Worm (Caenorhabditis elegans) whole organism, young adult: Measurements from ENCODE around the gene clec-147.

ENCODE experiments used
- B0019.2 ChIP-seq: fragments of 200-800 bp; sonication (Bioruptor generic); conservative IDR thresholded peaks from 2 replicates; pipeline ENCODE4 v1.3.6; 2022; ENCODE audit warnings: missing genetic modification reagents, missing genetic modification characterization, missing compliant biosample characterization
- B0035.1 ChIP-seq: sonication (generic microtip); optimal IDR thresholded peaks from 2 replicates; lab custom pipeline; 2016; ENCODE audit warnings: missing genetic modification characterization, mild to moderate bottlenecking, missing compliant biosample characterization, missing genotype, missing genetic modification reagents
- B0336.3 ChIP-seq: fragments of 200-800 bp; sonication (Bioruptor generic); IDR thresholded peaks from 2 replicates; pipeline ENCODE4 v1.3.6; 2022; ENCODE audit warnings: missing genetic modification characterization, missing compliant biosample characterization
- F22D6.2 ChIP-seq: sonication (generic microtip); optimal IDR thresholded peaks from 2 replicates; lab custom pipeline; 2016; ENCODE audit warnings: mild to moderate bottlenecking, missing genetic modification characterization, missing compliant biosample characterization
- F33H1.4 ChIP-seq: fragments of 200-800 bp; sonication (Bioruptor generic); IDR thresholded peaks from 2 replicates; pipeline ENCODE4 v1.3.6; 2022; ENCODE audit warnings: missing genetic modification reagents, missing genetic modification characterization, missing compliant biosample characterization
- F37B4.10 ChIP-seq: fragments of 200-800 bp; sonication (Bioruptor generic); IDR thresholded peaks from 2 replicates; pipeline ENCODE4 v1.3.6; 2022; ENCODE audit warnings: missing genetic modification characterization, missing compliant biosample characterization
- F52B5.7 ChIP-seq: sonication (generic microtip); optimal IDR thresholded peaks from 2 replicates; lab custom pipeline; 2016; ENCODE audit warnings: mild to moderate bottlenecking, missing genetic modification characterization, missing compliant biosample characterization
- F55B11.4 ChIP-seq: sonication (generic microtip); optimal IDR thresholded peaks from 2 replicates; lab custom pipeline; 2016; ENCODE audit warnings: missing compliant biosample characterization, missing genetic modification characterization, borderline replicate concordance; ENCODE audit not compliant: insufficient read depth
- F57C9.4 ChIP-seq: sonication (generic microtip); optimal IDR thresholded peaks from 2 replicates; lab custom pipeline; 2017; ENCODE audit warnings: mild to moderate bottlenecking, missing genetic modification characterization, missing compliant biosample characterization
- K11D2.4 ChIP-seq: fragments of 200-800 bp; sonication (Bioruptor generic); IDR thresholded peaks from 2 replicates; pipeline ENCODE4 v1.3.6; 2022; ENCODE audit warnings: missing genetic modification reagents, missing genetic modification characterization, missing compliant biosample characterization
- Y67H2A.10 ChIP-seq: fragments of 200-800 bp; sonication (Bioruptor generic); conservative IDR thresholded peaks from 2 replicates; pipeline ENCODE4 v1.3.6; 2022; ENCODE audit warnings: missing genetic modification reagents, missing genetic modification characterization, missing compliant biosample characterization
- ZK185.1 ChIP-seq: sonication (generic microtip); optimal IDR thresholded peaks from 2 replicates; lab custom pipeline; 2016; ENCODE audit warnings: mild to moderate bottlenecking, missing genetic modification characterization, missing compliant biosample characterization; ENCODE audit not compliant: poor library complexity, severe bottlenecking
- attf-3 ChIP-seq: fragments of 200-800 bp; sonication (Bioruptor generic); conservative IDR thresholded peaks from 2 replicates; pipeline ENCODE4 v1.3.6; 2022; ENCODE audit warnings: missing genetic modification reagents, missing genetic modification characterization, missing compliant biosample characterization
- attf-5 ChIP-seq: fragments of 200-800 bp; sonication (Bioruptor generic); optimal IDR thresholded peaks from 2 replicates; lab custom pipeline; 2018; ENCODE audit warnings: mild to moderate bottlenecking, missing genetic modification characterization, missing compliant biosample characterization
- cebp-2 ChIP-seq: fragments of 200-800 bp; sonication (Bioruptor generic); IDR thresholded peaks from 2 replicates; pipeline ENCODE4 v1.3.6; 2022; ENCODE audit warnings: missing genetic modification characterization, missing compliant biosample characterization
- ceh-27 ChIP-seq: fragments of 200-800 bp; sonication (Bioruptor generic); optimal IDR thresholded peaks from 2 replicates; lab custom pipeline; 2018; ENCODE audit warnings: mild to moderate bottlenecking, missing genetic modification characterization, moderate library complexity, missing compliant biosample characterization
- ceh-58 ChIP-seq: fragments of 200-800 bp; sonication (Bioruptor generic); IDR thresholded peaks from 2 replicates; pipeline ENCODE4 v1.3.6; 2022; ENCODE audit warnings: missing genetic modification characterization, missing compliant biosample characterization
- ceh-91 ChIP-seq: fragments of 200-800 bp; sonication (Bioruptor generic); IDR thresholded peaks from 2 replicates; pipeline ENCODE4 v1.3.6; 2022; ENCODE audit warnings: missing genetic modification reagents, missing genetic modification characterization, missing compliant biosample characterization
- dox-1 ChIP-seq: fragments of 200-800 bp; sonication (Bioruptor generic); IDR thresholded peaks from 2 replicates; pipeline ENCODE4 v1.3.6; 2022; ENCODE audit warnings: missing genetic modification reagents, missing genetic modification characterization, missing compliant biosample characterization
- dpl-1 ChIP-seq: fragments of 150-350 bp; optimal IDR thresholded peaks from 2 replicates; lab custom pipeline; 2014; ENCODE audit warnings: missing biosample characterization, missing genetic modification reagents, missing genetic modification characterization
- efl-1 ChIP-seq: fragments of 150-350 bp; optimal IDR thresholded peaks from 2 replicates; lab custom pipeline; 2014; ENCODE audit warnings: missing biosample characterization, missing genetic modification reagents, missing genetic modification characterization
- egrh-3 ChIP-seq: fragments of 200-800 bp; sonication (Bioruptor generic); IDR thresholded peaks from 2 replicates; pipeline ENCODE4 v1.3.6; 2022; ENCODE audit warnings: missing genetic modification reagents, missing genetic modification characterization, missing compliant biosample characterization
- fkh-3 ChIP-seq: sonication (generic microtip); optimal IDR thresholded peaks from 2 replicates; lab custom pipeline; 2016; ENCODE audit warnings: mild to moderate bottlenecking, missing genetic modification characterization, missing compliant biosample characterization
- gei-17 ChIP-seq: fragments of 200-800 bp; sonication (Bioruptor generic); optimal IDR thresholded peaks from 2 replicates; lab custom pipeline; 2018; ENCODE audit warnings: mild to moderate bottlenecking, missing genetic modification characterization, missing compliant biosample characterization
- him-1 ChIP-seq: sonication (generic microtip); optimal IDR thresholded peaks from 2 replicates; lab custom pipeline; 2016; ENCODE audit warnings: missing genotype, missing genetic modification reagents, missing genetic modification characterization, missing compliant biosample characterization
- hlh-12 ChIP-seq: sonication (generic microtip); optimal IDR thresholded peaks from 2 replicates; lab custom pipeline; 2016; ENCODE audit warnings: missing genetic modification characterization, missing compliant biosample characterization
- hlh-26 ChIP-seq: fragments of 200-800 bp; sonication (Bioruptor generic); conservative IDR thresholded peaks from 2 replicates; pipeline ENCODE4 v1.3.6; 2022; ENCODE audit warnings: missing genetic modification reagents, missing genetic modification characterization, missing compliant biosample characterization
- hmg-1.2 ChIP-seq: fragments of 200-800 bp; sonication (Bioruptor generic); IDR thresholded peaks from 2 replicates; pipeline ENCODE4 v1.3.6; 2022; ENCODE audit warnings: missing genetic modification reagents, missing genetic modification characterization, missing compliant biosample characterization
- hrde-1 ChIP-seq: sonication (generic microtip); optimal IDR thresholded peaks from 2 replicates; lab custom pipeline; 2016; ENCODE audit warnings: missing genetic modification characterization, mild to moderate bottlenecking, missing compliant biosample characterization, moderate library complexity, missing genotype, missing genetic modification reagents, borderline replicate concordance
- hsf-1 ChIP-seq: fragments of 200-800 bp; sonication (Bioruptor generic); IDR thresholded peaks from 2 replicates; pipeline ENCODE4 v1.3.6; 2022; ENCODE audit warnings: missing genetic modification reagents, missing genetic modification characterization, missing compliant biosample characterization
- let-526 ChIP-seq: fragments of 200-800 bp; sonication (Bioruptor generic); IDR thresholded peaks from 2 replicates; pipeline ENCODE4 v1.3.6; 2022; ENCODE audit warnings: missing genetic modification reagents, missing genetic modification characterization, missing compliant biosample characterization
- lin-54 ChIP-seq: fragments of 200-800 bp; sonication (Bioruptor generic); optimal IDR thresholded peaks from 2 replicates; lab custom pipeline; 2018; ENCODE audit warnings: mild to moderate bottlenecking, missing genetic modification characterization, missing compliant biosample characterization
- lir-1 ChIP-seq: fragments of 200-800 bp; sonication (Bioruptor generic); conservative IDR thresholded peaks from 2 replicates; pipeline ENCODE4 v1.3.6; 2022; ENCODE audit warnings: missing genetic modification reagents, missing genetic modification characterization, missing compliant biosample characterization
- lsy-27 ChIP-seq: sonication (generic microtip); optimal IDR thresholded peaks from 2 replicates; lab custom pipeline; 2017; ENCODE audit warnings: missing genetic modification characterization, mild to moderate bottlenecking, missing compliant biosample characterization, antibody characterized with exemption, missing genotype, borderline replicate concordance; ENCODE audit not compliant: insufficient read depth
- madf-10 ChIP-seq: sonication (generic microtip); optimal IDR thresholded peaks from 2 replicates; lab custom pipeline; 2016; ENCODE audit warnings: mild to moderate bottlenecking, missing genetic modification characterization, missing compliant biosample characterization
- madf-3 ChIP-seq: fragments of 200-800 bp; sonication (Bioruptor generic); IDR thresholded peaks from 2 replicates; pipeline ENCODE4 v1.3.6; 2022; ENCODE audit warnings: missing genetic modification reagents, missing genetic modification characterization, missing compliant biosample characterization
- mcd-1 ChIP-seq: fragments of 200-800 bp; sonication (Bioruptor generic); IDR thresholded peaks from 2 replicates; pipeline ENCODE4 v1.3.6; 2022; ENCODE audit warnings: missing genetic modification reagents, missing genetic modification characterization, missing compliant biosample characterization
- mes-4 ChIP-seq: sonication (generic microtip); optimal IDR thresholded peaks from 2 replicates; lab custom pipeline; 2016; ENCODE audit warnings: missing genotype, missing genetic modification characterization, missing compliant biosample characterization
- nhr-120 ChIP-seq: fragments of 200-800 bp; sonication (Bioruptor generic); IDR thresholded peaks from 2 replicates; pipeline ENCODE4 v1.3.6; 2022; ENCODE audit warnings: missing genetic modification characterization, missing compliant biosample characterization
- nhr-90 ChIP-seq: sonication (generic microtip); optimal IDR thresholded peaks from 2 replicates; lab custom pipeline; 2016; ENCODE audit warnings: missing genotype, mild to moderate bottlenecking, missing genetic modification characterization, missing compliant biosample characterization
- sea-2 ChIP-seq: fragments of 200-800 bp; sonication (Bioruptor generic); IDR thresholded peaks from 2 replicates; pipeline ENCODE4 v1.3.6; 2022; ENCODE audit warnings: missing genetic modification characterization, missing compliant biosample characterization
- snpc-4 ChIP-seq, 5 experiments: fragments of 150-350 bp in 1 of 5; sonication (generic microtip) in 4 of 5; optimal IDR thresholded peaks; 2 replicates each; lab custom pipeline; 2014 to 2018; ENCODE audit warnings: missing genetic modification characterization in 5 of 5, missing biosample characterization in 3 of 5, antibody characterized with exemption in 2 of 5, mild to moderate bottlenecking in 2 of 5, missing compliant biosample characterization in 2 of 5, missing genotype in 2 of 5, moderate library complexity in 2 of 5, missing genetic modification reagents in 1 of 5
- tbx-9 ChIP-seq: sonication (generic microtip); optimal IDR thresholded peaks from 2 replicates; lab custom pipeline; 2016; ENCODE audit warnings: borderline replicate concordance, missing genetic modification characterization, inconsistent platforms, missing compliant biosample characterization
- xnd-1 ChIP-seq: sonication (generic microtip); optimal IDR thresholded peaks from 2 replicates; lab custom pipeline; 2016; ENCODE audit warnings: missing genotype, missing genetic modification reagents, missing genetic modification characterization, missing compliant biosample characterization
- zfh-2 ChIP-seq: fragments of 200-800 bp; sonication (Bioruptor generic); conservative IDR thresholded peaks from 2 replicates; pipeline ENCODE4 v1.3.6; 2022; ENCODE audit warnings: missing genetic modification reagents, missing genetic modification characterization, missing compliant biosample characterization
- zim-3 ChIP-seq: sonication (generic microtip); optimal IDR thresholded peaks from 2 replicates; lab custom pipeline; 2017; ENCODE audit warnings: mild to moderate bottlenecking, missing genetic modification characterization, moderate library complexity, missing compliant biosample characterization
- ztf-3 ChIP-seq: fragments of 200-800 bp; sonication (Bioruptor generic); optimal IDR thresholded peaks from 2 replicates; lab custom pipeline; 2018; ENCODE audit warnings: mild to moderate bottlenecking, missing genetic modification characterization, missing compliant biosample characterization

The clec-147 gene

DNA sequence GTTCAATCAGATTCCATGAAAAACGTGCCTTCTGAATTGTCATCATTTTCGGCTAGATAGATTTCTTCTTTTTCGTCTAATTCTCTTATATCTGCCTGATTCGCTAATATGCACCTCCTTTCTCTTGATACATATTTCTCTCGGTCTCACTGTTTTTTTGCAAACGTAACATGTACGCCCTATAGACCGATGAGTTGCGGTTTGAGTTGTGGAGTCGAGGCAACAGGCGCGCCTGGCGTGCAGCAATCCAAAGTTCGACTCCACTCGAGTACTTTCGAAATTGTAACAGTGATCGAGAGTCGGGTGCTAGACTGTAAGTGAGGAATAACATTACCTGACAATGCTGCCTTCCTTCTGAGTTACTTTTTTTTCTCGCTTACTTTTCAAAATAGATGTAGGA is 40.8 kb downstream of the clec-147 start (continued):
- TF ChIP-seq Y67H2A.10 (GFP tag; lab: Robert Waterston, UW): peak; percentile 36; the same call in 1 of the 2 replicates
- TF ChIP-seq F52B5.7 (tag; lab: Kevin White, UChicago): peak; percentile 95
- 0 out of 2 replicates have a peak, but pooled peaks have one; percentile 75 for TF ChIP-seq ceh-58
- 0 out of 2 replicates have a peak, but pooled peaks have one; percentile 52 for TF ChIP-seq cebp-2 (GFP tag; lab: Robert Waterston, UW)
- TF ChIP-seq K11D2.4 (GFP tag; lab: Robert Waterston, UW): peak; percentile 83
- peak; percentile 58; the same call in 1 of the 2 replicates for TF ChIP-seq egrh-3 (GFP tag; lab: Robert Waterston, UW)
- peak; percentile 54 for TF ChIP-seq F33H1.4
- peak; percentile 92 for TF ChIP-seq attf-5 (GFP tag; lab: Kevin White, UChicago)
- 0 out of 2 replicates have a peak, but pooled peaks have one; percentile 11 for TF ChIP-seq madf-3 (GFP tag; lab: Robert Waterston, UW)
- TF ChIP-seq gei-17: peak; percentile 59
- peak; percentile 58 for TF ChIP-seq lsy-27 (tag; lab: Kevin White, UChicago)
- TF ChIP-seq F37B4.10 (GFP tag; lab: Robert Waterston, UW): no peak
- TF ChIP-seq him-1 (tag; lab: Kevin White, UChicago): peak; percentile 95
- TF ChIP-seq tbx-9 (tag; lab: Kevin White, UChicago): peak; percentile 59
- peak; percentile 96 for TF ChIP-seq zim-3
- peak; percentile 86 for TF ChIP-seq snpc-4 (GFP tag; optimal IDR thresholded peaks at IDR 0.05; lab: Kevin White, UChicago)
- TF ChIP-seq snpc-4 (tag; optimal IDR thresholded peaks at IDR 0.05; lab: Kevin White, UChicago): peak; percentile 76 to 92 (median 88)
- TF ChIP-seq nhr-120: peak; percentile 89; the same call in 1 of the 2 replicates
- TF ChIP-seq efl-1 (GFP tag; lab: Kevin White, UChicago): peak; percentile 9
- TF ChIP-seq lin-54: peak; percentile 86
- peak; percentile 42; the same call in 1 of the 2 replicates for TF ChIP-seq B0019.2 (GFP tag; lab: Robert Waterston, UW)
- peak; percentile 23; the same call in 1 of the 2 replicates for TF ChIP-seq ceh-91 (GFP tag; lab: Robert Waterston, UW)
- TF ChIP-seq ceh-27: peak; percentile 90
- peak; percentile 87 for TF ChIP-seq ZK185.1 (tag; lab: Kevin White, UChicago)
- TF ChIP-seq hrde-1: peak; percentile 80
- peak; percentile 84 for TF ChIP-seq mes-4 (tag; lab: Kevin White, UChicago)
- TF ChIP-seq dox-1 (GFP tag; lab: Robert Waterston, UW): peak; percentile 94
- TF ChIP-seq hsf-1 (GFP tag; lab: Robert Waterston, UW): peak; percentile 71; the same call in 1 of the 2 replicates
- no peak for TF ChIP-seq hlh-26 (GFP tag; lab: Robert Waterston, UW)
- peak; percentile 55; the same call in 1 of the 2 replicates for TF ChIP-seq let-526 (GFP tag; lab: Robert Waterston, UW)
- peak; percentile 8 for TF ChIP-seq ztf-3 (GFP tag; lab: Kevin White, UChicago)
- peak; percentile 59 for TF ChIP-seq B0035.1 (tag; lab: Kevin White, UChicago)
- peak; percentile 42 for TF ChIP-seq F22D6.2 (tag; lab: Kevin White, UChicago)
- peak; percentile 84 for TF ChIP-seq hmg-1.2 (GFP tag; lab: Robert Waterston, UW)
- peak; percentile 86; the same call in 1 of the 2 replicates for TF ChIP-seq sea-2
- peak; percentile 71 for TF ChIP-seq mcd-1 (GFP tag; lab: Robert Waterston, UW)
- 0 out of 2 replicates have a peak, but pooled peaks have one; percentile 53 for TF ChIP-seq zfh-2
- peak; percentile 94 for TF ChIP-seq fkh-3 (tag; lab: Kevin White, UChicago)
- 0 out of 2 replicates have a peak, but pooled peaks have one; percentile 29 for TF ChIP-seq attf-3 (GFP tag; lab: Robert Waterston, UW)
- TF ChIP-seq madf-10 (tag; lab: Kevin White, UChicago): peak; percentile 90
- peak; percentile 31 for TF ChIP-seq hlh-12 (tag; lab: Kevin White, UChicago)
- peak; percentile 76 for TF ChIP-seq F57C9.4 (tag; lab: Kevin White, UChicago)
- TF ChIP-seq xnd-1 (tag; lab: Kevin White, UChicago): no peak
- TF ChIP-seq B0336.3 (GFP tag; lab: Robert Waterston, UW): peak; percentile 87
- peak; percentile 14 for TF ChIP-seq dpl-1
- peak; percentile 48 for TF ChIP-seq F55B11.4
- peak; percentile 67 for TF ChIP-seq lir-1 (GFP tag; lab: Robert Waterston, UW)
- TF ChIP-seq nhr-90: peak; percentile 97
